Fruit fly (Drosophila melanogaster) whole organism, adult: Measurements from ENCODE around the gene blp.
A peak's percentile ranks its signal among the peaks of the same experiment; 100 is the strongest.

Experiments
- CG11617 ChIP-seq: fragments of 200-800 bp; sonication (Bioruptor generic); optimal IDR thresholded peaks from 2 replicates; lab custom pipeline; 2017; ENCODE audit warnings: mild to moderate bottlenecking, missing biosample characterization, missing genetic modification reagents, missing genetic modification characterization
- CG12768 ChIP-seq: fragments of 200-800 bp; sonication (Bioruptor generic); optimal IDR thresholded peaks from 2 replicates; lab custom pipeline; 2017; ENCODE audit warnings: missing biosample characterization, missing genetic modification characterization, mild to moderate bottlenecking, moderate library complexity, missing genetic modification reagents
- CG14711 ChIP-seq: fragments of 200-800 bp; sonication (Bioruptor generic); optimal IDR thresholded peaks from 2 replicates; lab custom pipeline; 2018; ENCODE audit warnings: missing biosample characterization, mild to moderate bottlenecking, missing genetic modification characterization, moderate library complexity
- CG1620 ChIP-seq: fragments of 200-800 bp; sonication (Bioruptor generic); optimal IDR thresholded peaks from 2 replicates; lab custom pipeline; 2016; ENCODE audit warnings: missing biosample characterization, missing genetic modification characterization
- CG33017 ChIP-seq: fragments of 200-800 bp; sonication (Bioruptor generic); optimal IDR thresholded peaks from 2 replicates; lab custom pipeline; 2018; ENCODE audit warnings: missing biosample characterization, mild to moderate bottlenecking, missing genetic modification characterization, moderate library complexity
- CG5204 ChIP-seq: fragments of 200-800 bp; sonication (Bioruptor generic); optimal IDR thresholded peaks from 2 replicates; lab custom pipeline; 2016; ENCODE audit warnings: missing biosample characterization, missing genetic modification characterization
- CG7045 ChIP-seq: fragments of 200-800 bp; sonication (Bioruptor generic); optimal IDR thresholded peaks from 2 replicates; lab custom pipeline; 2017; ENCODE audit warnings: missing biosample characterization, mild to moderate bottlenecking, missing genetic modification characterization
- CG7101 ChIP-seq: fragments of 200-800 bp; sonication (Bioruptor generic); optimal IDR thresholded peaks from 2 replicates; lab custom pipeline; 2018; ENCODE audit warnings: missing biosample characterization, mild to moderate bottlenecking, missing genetic modification characterization, moderate library complexity
- Clk ChIP-seq: fragments of 200-800 bp; sonication (Bioruptor generic); optimal IDR thresholded peaks from 2 replicates; lab custom pipeline; 2017; ENCODE audit warnings: missing biosample characterization, missing genetic modification characterization
- Crg-1 ChIP-seq: fragments of 200-800 bp; sonication (Bioruptor generic); optimal IDR thresholded peaks from 2 replicates; lab custom pipeline; 2016; ENCODE audit warnings: missing biosample characterization, missing genetic modification characterization
- Hr96 ChIP-seq: fragments of 200-800 bp; sonication (Bioruptor generic); optimal IDR thresholded peaks from 2 replicates; lab custom pipeline; 2016; ENCODE audit warnings: missing biosample characterization, missing genetic modification characterization
- Mnt ChIP-seq: fragments of 200-800 bp; sonication (Bioruptor generic); optimal IDR thresholded peaks from 2 replicates; lab custom pipeline; 2016; ENCODE audit warnings: missing biosample characterization, mild to moderate bottlenecking, missing genetic modification characterization
- bab1 ChIP-seq: fragments of 200-800 bp; sonication (Bioruptor generic); optimal IDR thresholded peaks from 3 replicates; lab custom pipeline; 2019; ENCODE audit warnings: missing biosample characterization, mild to moderate bottlenecking, missing genetic modification characterization, moderate library complexity
- cic ChIP-seq: fragments of 200-800 bp; sonication (Bioruptor generic); optimal IDR thresholded peaks from 2 replicates; lab custom pipeline; 2017; ENCODE audit warnings: missing biosample characterization, mild to moderate bottlenecking, missing genetic modification characterization, moderate library complexity
- cnc ChIP-seq, 2 experiments: fragments of >200 bp; optimal IDR thresholded peaks; 2 replicates each; lab custom pipeline; 2017
- kay ChIP-seq: fragments of 200-800 bp; sonication (Bioruptor generic); peaks from one replicate; lab custom pipeline; 2016; ENCODE audit warnings: missing biosample characterization, missing genetic modification characterization, borderline replicate concordance
- ovo ChIP-seq: fragments of 200-800 bp; sonication (Bioruptor generic); optimal IDR thresholded peaks from 2 replicates; lab custom pipeline; 2016; ENCODE audit warnings: missing biosample characterization, missing genetic modification characterization
- pad ChIP-seq: fragments of 200-800 bp; sonication (Bioruptor generic); optimal IDR thresholded peaks from 3 replicates; lab custom pipeline; 2017; ENCODE audit warnings: missing biosample characterization, missing genetic modification characterization, mild to moderate bottlenecking, moderate library complexity, missing genetic modification reagents
- tj ChIP-seq: fragments of 200-800 bp; sonication (Bioruptor generic); optimal IDR thresholded peaks from 3 replicates; lab custom pipeline; 2017; ENCODE audit warnings: missing biosample characterization, mild to moderate bottlenecking, missing genetic modification characterization, moderate library complexity
- toe ChIP-seq: fragments of 200-800 bp; sonication (Bioruptor generic); optimal IDR thresholded peaks from 2 replicates; lab custom pipeline; 2016; ENCODE audit warnings: missing biosample characterization, missing genetic modification characterization

Gene blp

dm6 chr3R:15965169-15965568, 31.5 kb downstream of the blp start, which contains the start of the genes CG32856 and Rbf2:
Gene CG32856, minus strand, starts transcription at chr3R:15965351.
Gene Rbf2, plus strand, starts transcription at chr3R:15965446.
- no peak for TF ChIP-seq cnc (optimal IDR thresholded peaks at IDR 0.05; lab: Kevin White, UChicago)
- peak; percentile 71 for TF ChIP-seq CG7045
- TF ChIP-seq pad (GFP tag; lab: Kevin White, UChicago): peak; percentile 2
- TF ChIP-seq CG14711 (tag; lab: Kevin White, UChicago): peak; percentile 60
- peak; percentile 28 for TF ChIP-seq CG12768
- TF ChIP-seq bab1: peak; percentile 92
- peak; percentile 94 for TF ChIP-seq CG33017 (tag; lab: Kevin White, UChicago)
- TF ChIP-seq toe (GFP tag; lab: Kevin White, UChicago): peak; percentile 72
- TF ChIP-seq CG1620 (GFP tag; lab: Kevin White, UChicago): peak; percentile 94
- peak; percentile 95 for TF ChIP-seq CG7101 (tag; lab: Kevin White, UChicago)
- TF ChIP-seq tj (GFP tag; lab: Kevin White, UChicago): peak; percentile 64
- TF ChIP-seq kay (GFP tag; lab: Kevin White, UChicago): no peak
- no peak for TF ChIP-seq CG5204
- no peak for TF ChIP-seq Clk
- peak; percentile 85 for TF ChIP-seq Hr96 (GFP tag; lab: Kevin White, UChicago)
- peak; percentile 87 for TF ChIP-seq CG11617 (GFP tag; lab: Kevin White, UChicago)
- peak; percentile 64 for TF ChIP-seq Mnt
- TF ChIP-seq ovo (GFP tag; lab: Kevin White, UChicago): peak; percentile 73
- TF ChIP-seq Crg-1 (GFP tag; lab: Kevin White, UChicago): peak; percentile 70
- peak; percentile 31 for TF ChIP-seq cic

- TF ChIP-seq pad (GFP tag; lab: Kevin White, UChicago): peak; percentile 17
- TF ChIP-seq Clk: no peak
- no peak for TF ChIP-seq CG12768
Measured at dm6 chr3R:15972298-15972978, 38.8 kb downstream of the blp start, which contains the start of gene mor. Gene mor, minus strand, starts transcription at chr3R:15972913.

DNA sequence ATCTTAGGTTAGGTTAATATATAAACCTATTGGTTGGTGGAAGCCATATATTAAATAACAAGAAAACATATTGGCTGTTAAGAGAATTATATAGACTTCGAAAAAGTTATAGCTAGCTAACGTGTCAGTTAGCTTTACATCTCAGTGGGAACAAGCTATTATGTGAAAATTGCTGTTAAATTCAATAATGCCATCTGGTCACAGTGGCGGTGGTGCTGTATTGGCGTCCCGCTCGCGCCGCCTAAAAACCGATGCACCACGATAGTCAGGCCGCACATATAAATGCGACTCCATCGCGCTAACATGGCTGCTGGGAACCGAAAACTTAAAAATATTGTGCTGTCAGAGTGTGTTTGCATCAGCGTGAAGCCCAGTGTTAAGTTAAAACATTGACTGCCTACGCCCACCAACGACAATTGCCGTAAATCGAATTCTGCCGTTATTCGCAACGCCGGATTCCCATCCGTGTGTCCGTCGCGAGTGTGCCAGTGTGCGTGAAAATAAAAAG, 39.4 kb downstream of the blp start, which contains the start of gene Hel89B:
Hel89B (plus strand) TSS at position 320 of the 508 bp plus-strand sequence.
- TF ChIP-seq cnc (optimal IDR thresholded peaks at IDR 0.05; lab: Kevin White, UChicago): no peak
- peak; percentile 56 for TF ChIP-seq bab1
- peak; percentile 9 for TF ChIP-seq ovo (GFP tag; lab: Kevin White, UChicago)
- TF ChIP-seq CG7045: peak; percentile 4
- no peak for TF ChIP-seq Crg-1 (GFP tag; lab: Kevin White, UChicago)
- TF ChIP-seq Mnt: peak; percentile 59
- no peak for TF ChIP-seq CG12768
- TF ChIP-seq Clk: no peak
- peak; percentile 52 for TF ChIP-seq CG1620 (GFP tag; lab: Kevin White, UChicago)
- TF ChIP-seq CG5204: peak; percentile 78
- no peak for TF ChIP-seq kay (GFP tag; lab: Kevin White, UChicago)
- no peak for TF ChIP-seq cic
- TF ChIP-seq tj (GFP tag; lab: Kevin White, UChicago): peak; percentile 45
- peak; percentile 57 for TF ChIP-seq Hr96 (GFP tag; lab: Kevin White, UChicago)
- TF ChIP-seq CG14711 (tag; lab: Kevin White, UChicago): peak; percentile 33
- peak; percentile 50 for TF ChIP-seq CG7101 (tag; lab: Kevin White, UChicago)
- no peak for TF ChIP-seq pad (GFP tag; lab: Kevin White, UChicago)
- TF ChIP-seq toe (GFP tag; lab: Kevin White, UChicago): peak; percentile 89
- peak; percentile 54 for TF ChIP-seq CG11617 (GFP tag; lab: Kevin White, UChicago)
- peak; percentile 23 for TF ChIP-seq CG33017 (tag; lab: Kevin White, UChicago)

DNA sequence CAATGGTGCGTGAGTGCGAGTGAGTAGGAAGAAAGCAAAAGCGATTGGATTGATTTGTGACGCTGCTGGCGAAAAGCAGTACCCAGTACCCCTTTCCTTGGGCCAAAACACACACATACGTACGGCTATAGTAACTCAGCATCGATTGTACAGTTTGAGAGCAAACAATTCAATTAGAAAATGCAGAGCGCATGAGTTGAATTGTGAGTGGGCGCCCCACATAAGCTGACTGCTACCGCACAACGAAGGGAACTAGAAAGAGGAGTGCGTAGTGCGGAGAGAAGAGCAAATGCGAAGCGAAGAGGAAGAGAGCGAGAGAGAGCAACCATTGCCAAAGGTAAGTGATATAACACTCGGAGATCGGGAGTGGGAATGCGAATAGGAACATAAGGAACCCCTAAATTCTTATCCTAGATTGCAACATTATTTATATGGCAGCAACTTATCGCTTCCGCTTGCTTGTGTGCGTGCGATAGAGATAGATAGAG, 39.9 kb downstream of the blp start:
- TF ChIP-seq toe (GFP tag; lab: Kevin White, UChicago) (peak; percentile 15), pad (GFP tag; lab: Kevin White, UChicago) (peak; percentile 82), bab1 (no peak), tj (GFP tag; lab: Kevin White, UChicago) (peak; percentile 19), cnc (optimal IDR thresholded peaks at IDR 0.05; lab: Kevin White, UChicago) (no peak), Crg-1 (GFP tag; lab: Kevin White, UChicago) (peak; percentile 53), CG11617 (GFP tag; lab: Kevin White, UChicago) (peak; percentile 2), Clk (no peak), CG14711 (tag; lab: Kevin White, UChicago) (no peak), Mnt (peak; percentile 69), ovo (GFP tag; lab: Kevin White, UChicago) (no peak), kay (GFP tag; lab: Kevin White, UChicago) (no peak), CG7101 (tag; lab: Kevin White, UChicago) (peak; percentile 12), Hr96 (GFP tag; lab: Kevin White, UChicago) (peak; percentile 17), CG12768 (peak; percentile 21), CG1620 (GFP tag; lab: Kevin White, UChicago) (no peak), CG7045 (no peak), cic (peak; percentile 98), CG33017 (tag; lab: Kevin White, UChicago) (no peak), CG5204 (no peak)

dm6 chr3R:15974235-15974634, 40.6 kb downstream of the blp start:
- TF ChIP-seq CG12768 (peak; percentile 76), CG11617 (GFP tag; lab: Kevin White, UChicago) (peak; percentile 81), CG5204 (peak; percentile 82), Clk (peak; percentile 44), cic (peak; percentile 53), toe (GFP tag; lab: Kevin White, UChicago) (peak; percentile 78), cnc (optimal IDR thresholded peaks at IDR 0.05; lab: Kevin White, UChicago) (no peak), CG33017 (tag; lab: Kevin White, UChicago) (peak; percentile 80), bab1 (peak; percentile 29), Mnt (peak; percentile 25), CG14711 (tag; lab: Kevin White, UChicago) (peak; percentile 70), CG7101 (tag; lab: Kevin White, UChicago) (peak; percentile 76), CG7045 (peak; percentile 87), Crg-1 (GFP tag; lab: Kevin White, UChicago) (no peak), CG1620 (GFP tag; lab: Kevin White, UChicago) (peak; percentile 33), kay (GFP tag; lab: Kevin White, UChicago) (no peak), tj (GFP tag; lab: Kevin White, UChicago) (peak; percentile 39), pad (GFP tag; lab: Kevin White, UChicago) (peak; percentile 4), Hr96 (GFP tag; lab: Kevin White, UChicago) (no peak), ovo (GFP tag; lab: Kevin White, UChicago) (no peak)
